Fruit fly (Drosophila melanogaster) whole organism, embryonic: ENCODE measurements around the gene mRpL4.
A peak's percentile ranks its signal among the peaks of the same experiment; 100 is the strongest.

Experiments used
- CG11398 ChIP-seq: fragments of 200-800 bp; sonication (Bioruptor generic); optimal IDR thresholded peaks from 2 replicates; lab custom pipeline; 2016; ENCODE audit warnings: missing biosample characterization, missing genetic modification characterization
- CG12219 ChIP-seq: fragments of 200-800 bp; sonication (Bioruptor generic); optimal IDR thresholded peaks from 3 replicates; lab custom pipeline; 2018; ENCODE audit warnings: missing biosample characterization, mild to moderate bottlenecking, missing genetic modification characterization
- CG12391 ChIP-seq: fragments of 200-800 bp; sonication (Bioruptor generic); optimal IDR thresholded peaks from 3 replicates; lab custom pipeline; 2018; ENCODE audit warnings: missing biosample characterization, mild to moderate bottlenecking, missing genetic modification characterization, moderate library complexity
- CG13296 ChIP-seq: fragments of 200-800 bp; sonication (Bioruptor generic); optimal IDR thresholded peaks from 3 replicates; lab custom pipeline; 2018; ENCODE audit warnings: missing biosample characterization, mild to moderate bottlenecking, missing genetic modification characterization
- CG13624 ChIP-seq: fragments of 200-800 bp; sonication (Bioruptor generic); optimal IDR thresholded peaks from 2 replicates; lab custom pipeline; 2016; ENCODE audit warnings: missing biosample characterization, missing genetic modification characterization
- CG14860 ChIP-seq: fragments of 200-800 bp; sonication (Bioruptor generic); IDR thresholded peaks from 3 replicates; pipeline ENCODE4 v1.3.6; 2022; ENCODE audit warnings: missing biosample characterization, missing genetic modification characterization; ENCODE audit not compliant: partially characterized antibody
- CG16815 ChIP-seq: fragments of 200-800 bp; sonication (Bioruptor generic); optimal IDR thresholded peaks from 3 replicates; lab custom pipeline; 2017; ENCODE audit warnings: missing biosample characterization, mild to moderate bottlenecking, missing genetic modification characterization
- CG18011 ChIP-seq: fragments of 200-800 bp; sonication (Bioruptor generic); optimal IDR thresholded peaks from 2 replicates; lab custom pipeline; 2017; ENCODE audit warnings: missing biosample characterization, missing genetic modification characterization, mild to moderate bottlenecking, moderate library complexity, missing genotype
- CG32767 ChIP-seq: fragments of 200-800 bp; sonication (Bioruptor generic); IDR thresholded peaks from 2 replicates; pipeline ENCODE4 v1.3.6; 2022; ENCODE audit warnings: missing biosample characterization, missing genetic modification characterization
- CG4404 ChIP-seq: fragments of 200-800 bp; sonication (Bioruptor generic); IDR thresholded peaks from 2 replicates; pipeline ENCODE4 v1.3.6; 2022; ENCODE audit warnings: missing biosample characterization, missing genetic modification characterization
- CG4854 ChIP-seq: fragments of 200-800 bp; sonication (Bioruptor generic); optimal IDR thresholded peaks from 2 replicates; lab custom pipeline; 2016; ENCODE audit warnings: missing biosample characterization, missing genetic modification characterization, inconsistent platforms
- CG6175 ChIP-seq: fragments of 200-800 bp; sonication (Bioruptor generic); IDR thresholded peaks from 3 replicates; pipeline ENCODE4 v1.3.6; 2022; ENCODE audit warnings: missing biosample characterization, missing genetic modification characterization
- CG6254 ChIP-seq: fragments of 200-800 bp; sonication (Bioruptor generic); optimal IDR thresholded peaks from 3 replicates; lab custom pipeline; 2017; ENCODE audit warnings: mild to moderate bottlenecking, missing biosample characterization, missing genetic modification reagents, missing genetic modification characterization
- CG6813 ChIP-seq: fragments of 200-800 bp; sonication (Bioruptor generic); optimal IDR thresholded peaks from 2 replicates; lab custom pipeline; 2017; ENCODE audit warnings: missing biosample characterization, missing genetic modification characterization, mild to moderate bottlenecking, moderate library complexity, missing genetic modification reagents
- CG8765 ChIP-seq: fragments of 200-800 bp; sonication (Bioruptor generic); IDR thresholded peaks from 2 replicates; pipeline ENCODE4 v1.3.6; 2022; ENCODE audit warnings: missing biosample characterization, missing genetic modification characterization
- CG9727 ChIP-seq: fragments of 200-800 bp; sonication (Bioruptor generic); optimal IDR thresholded peaks from 3 replicates; lab custom pipeline; 2017; ENCODE audit warnings: missing biosample characterization, mild to moderate bottlenecking, missing genetic modification characterization
- Dbx ChIP-seq: fragments of 200-800 bp; sonication (Bioruptor generic); IDR thresholded peaks from 3 replicates; pipeline ENCODE4 v1.3.6; 2022; ENCODE audit warnings: missing biosample characterization, missing genetic modification characterization
- Dip2 ChIP-seq: fragments of 200-800 bp; sonication (Bioruptor generic); IDR thresholded peaks from 2 replicates; pipeline ENCODE4 v1.3.6; 2022; ENCODE audit warnings: missing biosample characterization, missing genetic modification characterization
- Dll ChIP-seq: fragments of 200-800 bp; sonication (Bioruptor generic); IDR thresholded peaks from 4 replicates; pipeline ENCODE4 v1.3.6; 2022; ENCODE audit warnings: missing biosample characterization, missing genetic modification characterization; ENCODE audit not compliant: partially characterized antibody
- Hand ChIP-seq: fragments of 200-800 bp; sonication (Bioruptor generic); optimal IDR thresholded peaks from 2 replicates; lab custom pipeline; 2017; ENCODE audit warnings: mild to moderate bottlenecking, missing biosample characterization, missing genetic modification reagents, missing genetic modification characterization
- MESR4 ChIP-seq: fragments of 200-800 bp; sonication (Bioruptor generic); optimal IDR thresholded peaks from 2 replicates; lab custom pipeline; 2018; ENCODE audit warnings: missing biosample characterization, mild to moderate bottlenecking, missing genetic modification characterization, moderate library complexity
- Max ChIP-seq: fragments of 200-800 bp; sonication (Bioruptor generic); optimal IDR thresholded peaks from 2 replicates; lab custom pipeline; 2016; ENCODE audit warnings: missing biosample characterization, mild to moderate bottlenecking, missing genetic modification characterization
- Mrtf ChIP-seq: fragments of 200-800 bp; sonication (Bioruptor generic); IDR thresholded peaks from 3 replicates; pipeline ENCODE4 v1.3.6; 2022; ENCODE audit warnings: missing biosample characterization, missing genetic modification characterization
- Nf-YC ChIP-seq: fragments of 200-800 bp; optimal IDR thresholded peaks from 3 replicates; lab custom pipeline; 2019; ENCODE audit warnings: missing biosample characterization, mild to moderate bottlenecking, missing genetic modification characterization, moderate library complexity
- NfI ChIP-seq: fragments of 200-800 bp; sonication (Bioruptor generic); optimal IDR thresholded peaks from 3 replicates; lab custom pipeline; 2018; ENCODE audit warnings: missing biosample characterization, mild to moderate bottlenecking, missing genetic modification characterization, moderate library complexity
- Sox102F ChIP-seq: fragments of 200-800 bp; sonication (Bioruptor generic); optimal IDR thresholded peaks from 2 replicates; lab custom pipeline; 2018; ENCODE audit warnings: missing biosample characterization, mild to moderate bottlenecking, missing genetic modification characterization, moderate library complexity
- Vsx1 ChIP-seq: fragments of 200-800 bp; sonication (Bioruptor generic); optimal IDR thresholded peaks from 2 replicates; lab custom pipeline; 2017; ENCODE audit warnings: missing biosample characterization, mild to moderate bottlenecking, missing genetic modification characterization, missing genetic modification reagents
- amos ChIP-seq: fragments of 200-800 bp; sonication (Bioruptor generic); IDR thresholded peaks from 2 replicates; pipeline ENCODE4 v1.3.6; 2022; ENCODE audit warnings: missing biosample characterization, missing genetic modification characterization; ENCODE audit not compliant: partially characterized antibody
- chinmo ChIP-seq: fragments of 200-800 bp; sonication (Bioruptor generic); IDR thresholded peaks from 4 replicates; pipeline ENCODE4 v1.3.6; 2022; ENCODE audit warnings: missing biosample characterization, missing genetic modification characterization; ENCODE audit not compliant: partially characterized antibody
- da ChIP-seq: fragments of 200-800 bp; sonication (Bioruptor generic); optimal IDR thresholded peaks from 2 replicates; lab custom pipeline; 2016; ENCODE audit warnings: missing biosample characterization, missing genetic modification characterization
- dati ChIP-seq: fragments of 200-800 bp; sonication (Bioruptor generic); IDR thresholded peaks from 2 replicates; pipeline ENCODE4 v1.3.6; 2022; ENCODE audit warnings: missing biosample characterization, missing genetic modification characterization
- dmrt99B ChIP-seq: fragments of 200-800 bp; sonication (Bioruptor generic); optimal IDR thresholded peaks from 2 replicates; lab custom pipeline; 2018; ENCODE audit warnings: missing biosample characterization, mild to moderate bottlenecking, missing genetic modification characterization, moderate library complexity
- en ChIP-seq: fragments of 200-800 bp; sonication (Bioruptor generic); optimal IDR thresholded peaks from 2 replicates; lab custom pipeline; 2016; ENCODE audit warnings: missing biosample characterization, missing genetic modification characterization
- esg ChIP-seq: fragments of 200-800 bp; sonication (Bioruptor generic); conservative IDR thresholded peaks from 2 replicates; pipeline ENCODE4 v1.3.6; 2022; ENCODE audit warnings: missing biosample characterization, missing genetic modification characterization
- fd102C ChIP-seq: fragments of 200-800 bp; sonication (Bioruptor generic); optimal IDR thresholded peaks from 2 replicates; lab custom pipeline; 2018; ENCODE audit warnings: missing biosample characterization, mild to moderate bottlenecking, missing genetic modification characterization, moderate library complexity
- gsb ChIP-seq: fragments of 200-800 bp; sonication (Bioruptor generic); IDR thresholded peaks from 2 replicates; pipeline ENCODE4 v1.3.6; 2022; ENCODE audit warnings: missing biosample characterization, missing genetic modification characterization
- her ChIP-seq: fragments of 200-800 bp; sonication (Bioruptor generic); optimal IDR thresholded peaks from 2 replicates; lab custom pipeline; 2016; ENCODE audit warnings: missing biosample characterization, missing genetic modification characterization
- jumu ChIP-seq: fragments of 200-800 bp; sonication (Bioruptor generic); optimal IDR thresholded peaks from 3 replicates; lab custom pipeline; 2016; ENCODE audit warnings: missing biosample characterization, missing genetic modification characterization
- lab ChIP-seq: fragments of 200-800 bp; sonication (Bioruptor generic); optimal IDR thresholded peaks from 3 replicates; lab custom pipeline; 2017; ENCODE audit warnings: missing biosample characterization, missing genetic modification characterization, mild to moderate bottlenecking, moderate library complexity, missing genetic modification reagents
- ranshi ChIP-seq: fragments of 200-800 bp; sonication (Bioruptor generic); IDR thresholded peaks from 2 replicates; pipeline ENCODE4 v1.3.6; 2022; ENCODE audit warnings: missing biosample characterization, missing genetic modification characterization
- salm ChIP-seq: fragments of 200-800 bp; sonication (Bioruptor generic); optimal IDR thresholded peaks from 2 replicates; lab custom pipeline; 2018; ENCODE audit warnings: missing biosample characterization, mild to moderate bottlenecking, missing genetic modification characterization
- schlank ChIP-seq: fragments of 200-800 bp; sonication (Bioruptor generic); optimal IDR thresholded peaks from 2 replicates; lab custom pipeline; 2018; ENCODE audit warnings: missing biosample characterization, mild to moderate bottlenecking, missing genetic modification characterization
- sens ChIP-seq: fragments of 200-800 bp; sonication (Bioruptor generic); peaks from one replicate; lab custom pipeline; 2016; ENCODE audit warnings: missing biosample characterization, missing genetic modification characterization
- sob ChIP-seq: fragments of 200-800 bp; sonication (Bioruptor generic); IDR thresholded peaks from 2 replicates; pipeline ENCODE4 v1.3.6; 2022; ENCODE audit warnings: missing biosample characterization, missing genetic modification characterization
- ssp ChIP-seq: fragments of 200-800 bp; sonication (Bioruptor generic); IDR thresholded peaks from 2 replicates; pipeline ENCODE4 v1.3.6; 2022; ENCODE audit warnings: missing biosample characterization, missing genetic modification characterization
- tio ChIP-seq: fragments of 200-800 bp; sonication (Bioruptor generic); optimal IDR thresholded peaks from 2 replicates; lab custom pipeline; 2017; ENCODE audit warnings: missing biosample characterization, missing genetic modification characterization, inconsistent platforms
- vnd ChIP-seq: fragments of 200-800 bp; sonication (Bioruptor generic); IDR thresholded peaks from 3 replicates; pipeline ENCODE4 v1.3.6; 2022; ENCODE audit warnings: missing biosample characterization, missing genetic modification characterization; ENCODE audit not compliant: partially characterized antibody
- wek ChIP-seq: fragments of 200-800 bp; sonication (Bioruptor generic); optimal IDR thresholded peaks from 3 replicates; lab custom pipeline; 2018; ENCODE audit warnings: missing biosample characterization, mild to moderate bottlenecking, missing genetic modification characterization, moderate library complexity

mRpL4 gene

dm6 chr2L:16350742-16351568, 22.0 kb upstream of the mRpL4 start (continued):
- TF ChIP-seq schlank (tag; lab: Kevin White, UChicago) (peak; percentile 98), tio (GFP tag; lab: Kevin White, UChicago) (peak; percentile 99), fd102C (GFP tag; lab: Kevin White, UChicago) (peak; percentile 92), vnd (GFP tag; lab: Robert Waterston, UW) (no peak), Sox102F (GFP tag; lab: Kevin White, UChicago) (peak; percentile 99), lab (peak; percentile 100), dati (GFP tag; lab: Robert Waterston, UW) (peak; percentile 98), Dll (GFP tag; lab: Robert Waterston, UW) (peak; percentile 28; the same call in 1 of the 4 replicates), dmrt99B (tag; lab: Kevin White, UChicago) (peak; percentile 100), sens (GFP tag; lab: Kevin White, UChicago) (peak; percentile 100), CG4854 (GFP tag; lab: Kevin White, UChicago) (peak; percentile 98), esg (GFP tag; lab: Robert Waterston, UW) (peak; percentile 99), MESR4 (GFP tag; lab: Kevin White, UChicago) (peak; percentile 85), da (GFP tag; lab: Kevin White, UChicago) (peak; percentile 94), CG4404 (GFP tag; lab: Robert Waterston, UW) (peak; percentile 96), CG6175 (peak; percentile 98), CG14860 (GFP tag; lab: Robert Waterston, UW) (0 out of 3 replicates have a peak, but pooled peaks have one; percentile 14), NfI (GFP tag; lab: Kevin White, UChicago) (peak; percentile 99), ranshi (GFP tag; lab: Robert Waterston, UW) (peak; percentile 98), Vsx1 (GFP tag; lab: Kevin White, UChicago) (peak; percentile 98), Dip2 (GFP tag; lab: Robert Waterston, UW) (peak; percentile 74), Mrtf (GFP tag; lab: Robert Waterston, UW) (peak; percentile 99), CG9727 (GFP tag; lab: Kevin White, UChicago) (peak; percentile 99), chinmo (GFP tag; lab: Robert Waterston, UW) (0 out of 4 replicates have a peak, but pooled peaks have one; percentile 46), Nf-YC (tag; lab: Kevin White, UChicago) (peak; percentile 92), en (GFP tag; lab: Kevin White, UChicago) (peak; percentile 95), CG12391 (tag; lab: Kevin White, UChicago) (peak; percentile 99), CG6813 (GFP tag; lab: Kevin White, UChicago) (peak; percentile 99), CG18011 (GFP tag; lab: Kevin White, UChicago) (peak; percentile 93), CG6254 (GFP tag; lab: Kevin White, UChicago) (peak; percentile 97), Dbx (peak; percentile 99), CG16815 (peak; percentile 98), Max (GFP tag; lab: Kevin White, UChicago) (peak; percentile 99), wek (peak; percentile 96), CG11398 (GFP tag; lab: Kevin White, UChicago) (peak; percentile 97), her (GFP tag; lab: Kevin White, UChicago) (peak; percentile 95), salm (tag; lab: Kevin White, UChicago) (peak; percentile 99), CG13296 (GFP tag; lab: Kevin White, UChicago) (peak; percentile 99), jumu (GFP tag; lab: Kevin White, UChicago) (peak; percentile 97), gsb (peak; percentile 97), CG8765 (GFP tag; lab: Robert Waterston, UW) (peak; percentile 97), ssp (GFP tag; lab: Robert Waterston, UW) (peak; percentile 93), sob (GFP tag; lab: Robert Waterston, UW) (peak; percentile 99), CG12219 (GFP tag; lab: Kevin White, UChicago) (peak; percentile 99), CG32767 (peak; percentile 99), Hand (GFP tag; lab: Kevin White, UChicago) (peak; percentile 99), CG13624 (peak; percentile 99), amos (no peak; the same call in 1 of the 2 replicates)
